Fruit fly (Drosophila melanogaster) whole organism, embryonic: ENCODE measurements around the gene CG3294.

Experiments used
- Bteb2 ChIP-seq: fragments of 200-800 bp; sonication (Bioruptor generic); optimal IDR thresholded peaks from 2 replicates; lab custom pipeline; 2016; ENCODE audit warnings: missing biosample characterization, missing genetic modification characterization
- CG11723 ChIP-seq: fragments of 200-800 bp; sonication (Bioruptor generic); optimal IDR thresholded peaks from 2 replicates; lab custom pipeline; 2017; ENCODE audit warnings: missing biosample characterization, mild to moderate bottlenecking, missing genetic modification characterization
- CG13424 ChIP-seq: fragments of 200-800 bp; sonication (Bioruptor generic); optimal IDR thresholded peaks from 2 replicates; lab custom pipeline; 2019; ENCODE audit warnings: missing biosample characterization, mild to moderate bottlenecking, missing genetic modification characterization, moderate library complexity
- CG14050 ChIP-seq: fragments of 200-800 bp; sonication (Bioruptor generic); IDR thresholded peaks from 3 replicates; pipeline ENCODE4 v1.3.6; 2022; ENCODE audit warnings: missing biosample characterization, missing genetic modification characterization
- CG1529 ChIP-seq: fragments of 200-800 bp; sonication (Bioruptor generic); optimal IDR thresholded peaks from 3 replicates; lab custom pipeline; 2018; ENCODE audit warnings: missing biosample characterization, missing genetic modification characterization
- CG15514 ChIP-seq: fragments of 200-800 bp; sonication (Bioruptor generic); optimal IDR thresholded peaks from 3 replicates; lab custom pipeline; 2017; ENCODE audit warnings: missing biosample characterization, missing genetic modification characterization, mild to moderate bottlenecking, moderate library complexity, missing genetic modification reagents
- CG17186 ChIP-seq: fragments of 200-800 bp; sonication (Bioruptor generic); optimal IDR thresholded peaks from 3 replicates; lab custom pipeline; 2017; ENCODE audit warnings: missing biosample characterization, missing genetic modification reagents, missing genetic modification characterization
- CG17568 ChIP-seq: fragments of 200-800 bp; sonication (Bioruptor generic); optimal IDR thresholded peaks from 2 replicates; lab custom pipeline; 2018; ENCODE audit warnings: missing biosample characterization, mild to moderate bottlenecking, missing genetic modification characterization, moderate library complexity
- CG2120 ChIP-seq: fragments of 200-800 bp; sonication (Bioruptor generic); optimal IDR thresholded peaks from 3 replicates; lab custom pipeline; 2016; ENCODE audit warnings: missing biosample characterization, missing genetic modification characterization
- CG2678 ChIP-seq: fragments of 200-800 bp; sonication (Bioruptor generic); optimal IDR thresholded peaks from 3 replicates; lab custom pipeline; 2019; ENCODE audit warnings: missing biosample characterization, mild to moderate bottlenecking, missing genetic modification characterization, moderate library complexity
- CG32767 ChIP-seq: fragments of 200-800 bp; sonication (Bioruptor generic); IDR thresholded peaks from 2 replicates; pipeline ENCODE4 v1.3.6; 2022; ENCODE audit warnings: missing biosample characterization, missing genetic modification characterization
- CG4820 ChIP-seq: fragments of 200-800 bp; sonication (Bioruptor generic); optimal IDR thresholded peaks from 3 replicates; lab custom pipeline; 2016; ENCODE audit warnings: missing biosample characterization, missing genetic modification characterization
- CG4854 ChIP-seq: fragments of 200-800 bp; sonication (Bioruptor generic); optimal IDR thresholded peaks from 2 replicates; lab custom pipeline; 2016; ENCODE audit warnings: missing biosample characterization, missing genetic modification characterization, inconsistent platforms
- CG7271 ChIP-seq: fragments of 200-800 bp; sonication (Bioruptor generic); optimal IDR thresholded peaks from 2 replicates; lab custom pipeline; 2018; ENCODE audit warnings: missing biosample characterization, mild to moderate bottlenecking, missing genetic modification characterization, moderate library complexity
- CG7745 ChIP-seq: fragments of 200-800 bp; sonication (Bioruptor generic); optimal IDR thresholded peaks from 2 replicates; lab custom pipeline; 2018; ENCODE audit warnings: missing biosample characterization, mild to moderate bottlenecking, missing genetic modification characterization, moderate library complexity
- CG8281 ChIP-seq: fragments of 200-800 bp; sonication (Bioruptor generic); optimal IDR thresholded peaks from 2 replicates; lab custom pipeline; 2018; ENCODE audit warnings: missing biosample characterization, mild to moderate bottlenecking, missing genetic modification characterization, moderate library complexity
- CG8388 ChIP-seq: fragments of 200-800 bp; sonication (Bioruptor generic); optimal IDR thresholded peaks from 2 replicates; lab custom pipeline; 2019; ENCODE audit warnings: missing biosample characterization, mild to moderate bottlenecking, missing genetic modification characterization, moderate library complexity
- CHES-1-like ChIP-seq: fragments of 200-800 bp; sonication (Bioruptor generic); optimal IDR thresholded peaks from 2 replicates; lab custom pipeline; 2016; ENCODE audit warnings: missing biosample characterization, missing genetic modification characterization
- D ChIP-seq, 2 experiments: fragments of 200-800 bp in 1 of 2; fragments of >200 bp in 1 of 2; sonication (Bioruptor generic) in 1 of 2; optimal IDR thresholded peaks; 2 replicates in 1 of 2; 3 replicates in 1 of 2; lab custom pipeline; 2017; ENCODE audit warnings: mild to moderate bottlenecking in 1 of 2, missing biosample characterization in 1 of 2, missing genetic modification characterization in 1 of 2, missing genetic modification reagents in 1 of 2
- Dfd ChIP-seq, 2 experiments: fragments of >200 bp; optimal IDR thresholded peaks; 2 replicates each; lab custom pipeline; 2017; ENCODE audit warnings: missing biosample characterization in 2 of 2, missing genetic modification characterization in 2 of 2
- Dp ChIP-seq: fragments of 200-800 bp; sonication (Bioruptor generic); optimal IDR thresholded peaks from 2 replicates; lab custom pipeline; 2018; ENCODE audit warnings: missing biosample characterization, mild to moderate bottlenecking, missing genetic modification characterization, moderate library complexity
- Ets65A ChIP-seq: fragments of 200-800 bp; sonication (Bioruptor generic); peaks from one replicate; lab custom pipeline; 2016; ENCODE audit warnings: missing biosample characterization, missing genetic modification characterization
- HLH3B ChIP-seq: fragments of 200-800 bp; sonication (Bioruptor generic); IDR thresholded peaks from 2 replicates; pipeline ENCODE4 v1.3.6; 2022; ENCODE audit warnings: missing biosample characterization, missing genetic modification characterization
- HLH54F ChIP-seq: fragments of 200-800 bp; sonication (Bioruptor generic); optimal IDR thresholded peaks from 3 replicates; lab custom pipeline; 2016; ENCODE audit warnings: missing biosample characterization, missing genetic modification characterization
- HmgD ChIP-seq: fragments of 200-800 bp; sonication (Bioruptor generic); optimal IDR thresholded peaks from 3 replicates; lab custom pipeline; 2016; ENCODE audit warnings: missing biosample characterization, missing genetic modification characterization
- HmgZ ChIP-seq: fragments of 200-800 bp; sonication (Bioruptor generic); optimal IDR thresholded peaks from 2 replicates; lab custom pipeline; 2018; ENCODE audit warnings: missing biosample characterization, mild to moderate bottlenecking, missing genetic modification characterization
- MTF-1 ChIP-seq: fragments of 200-800 bp; sonication (Bioruptor generic); optimal IDR thresholded peaks from 2 replicates; lab custom pipeline; 2018; ENCODE audit warnings: missing biosample characterization, mild to moderate bottlenecking, missing genetic modification characterization, borderline replicate concordance
- Mrtf ChIP-seq: fragments of 200-800 bp; sonication (Bioruptor generic); IDR thresholded peaks from 3 replicates; pipeline ENCODE4 v1.3.6; 2022; ENCODE audit warnings: missing biosample characterization, missing genetic modification characterization
- Sox100B ChIP-seq: fragments of 200-800 bp; sonication (Bioruptor generic); optimal IDR thresholded peaks from 3 replicates; lab custom pipeline; 2018; ENCODE audit warnings: missing biosample characterization, mild to moderate bottlenecking, missing genetic modification characterization
- Spps ChIP-seq: fragments of 200-800 bp; sonication (Bioruptor generic); optimal IDR thresholded peaks from 2 replicates; lab custom pipeline; 2018; ENCODE audit warnings: missing biosample characterization, mild to moderate bottlenecking, missing genetic modification characterization
- TFAM ChIP-seq: fragments of 200-800 bp; sonication (Bioruptor generic); optimal IDR thresholded peaks from 2 replicates; lab custom pipeline; 2017; ENCODE audit warnings: missing biosample characterization, missing genetic modification characterization, inconsistent platforms
- bab2 ChIP-seq: fragments of 200-800 bp; sonication (Bioruptor generic); optimal IDR thresholded peaks from 2 replicates; lab custom pipeline; 2016; ENCODE audit warnings: missing biosample characterization, missing genetic modification characterization
- btn ChIP-seq: fragments of 200-800 bp; sonication (Bioruptor generic); optimal IDR thresholded peaks from 2 replicates; lab custom pipeline; 2016; ENCODE audit warnings: missing biosample characterization, missing genetic modification characterization
- cato ChIP-seq: fragments of 200-800 bp; sonication (Bioruptor generic); optimal IDR thresholded peaks from 2 replicates; lab custom pipeline; 2016; ENCODE audit warnings: missing biosample characterization, missing genetic modification characterization, borderline replicate concordance
- insv ChIP-seq, 2 experiments: fragments of 200-800 bp; sonication (Bioruptor generic); optimal IDR thresholded peaks; 3 replicates each; lab custom pipeline; 2016 to 2018; ENCODE audit warnings: missing biosample characterization in 2 of 2, missing genetic modification characterization in 2 of 2
- lab ChIP-seq: fragments of 200-800 bp; sonication (Bioruptor generic); optimal IDR thresholded peaks from 3 replicates; lab custom pipeline; 2017; ENCODE audit warnings: missing biosample characterization, missing genetic modification characterization, mild to moderate bottlenecking, moderate library complexity, missing genetic modification reagents
- lmd ChIP-seq: fragments of 200-800 bp; sonication (Bioruptor generic); IDR thresholded peaks from 2 replicates; pipeline ENCODE4 v1.3.6; 2022; ENCODE audit warnings: missing biosample characterization, missing genetic modification characterization
- mirr ChIP-seq: fragments of 200-800 bp; sonication (Bioruptor generic); optimal IDR thresholded peaks from 3 replicates; lab custom pipeline; 2018; ENCODE audit warnings: missing biosample characterization, mild to moderate bottlenecking, missing genetic modification characterization
- nerfin-1 ChIP-seq: fragments of 200-800 bp; sonication (Bioruptor generic); optimal IDR thresholded peaks from 3 replicates; lab custom pipeline; 2019; ENCODE audit warnings: missing biosample characterization, mild to moderate bottlenecking, missing genetic modification characterization, moderate library complexity
- org-1 ChIP-seq: fragments of 200-800 bp; sonication (Bioruptor generic); optimal IDR thresholded peaks from 2 replicates; lab custom pipeline; 2017; ENCODE audit warnings: missing biosample characterization, missing genetic modification characterization
- p53 ChIP-seq: fragments of 200-800 bp; sonication (Bioruptor generic); optimal IDR thresholded peaks from 2 replicates; lab custom pipeline; 2016; ENCODE audit warnings: missing biosample characterization, missing genetic modification characterization
- pzg ChIP-seq: fragments of 200-800 bp; sonication (Bioruptor generic); optimal IDR thresholded peaks from 3 replicates; lab custom pipeline; 2018; ENCODE audit warnings: missing biosample characterization, mild to moderate bottlenecking, missing genetic modification characterization, moderate library complexity
- repo ChIP-seq: fragments of 200-800 bp; sonication (Bioruptor generic); optimal IDR thresholded peaks from 2 replicates; lab custom pipeline; 2016; ENCODE audit warnings: missing biosample characterization, missing genetic modification characterization
- sd ChIP-seq: fragments of 200-800 bp; sonication (Bioruptor generic); optimal IDR thresholded peaks from 3 replicates; lab custom pipeline; 2018; ENCODE audit warnings: missing biosample characterization, mild to moderate bottlenecking, missing genetic modification characterization, moderate library complexity
- sens ChIP-seq: fragments of 200-800 bp; sonication (Bioruptor generic); peaks from one replicate; lab custom pipeline; 2016; ENCODE audit warnings: missing biosample characterization, missing genetic modification characterization
- tll ChIP-seq, 2 experiments: fragments of 200-800 bp in 1 of 2; fragments of >200 bp in 1 of 2; sonication (Bioruptor generic) in 1 of 2; optimal IDR thresholded peaks; 2 replicates each; lab custom pipeline; 2017 to 2019; ENCODE audit warnings: missing biosample characterization in 2 of 2, missing genetic modification characterization in 2 of 2, mild to moderate bottlenecking in 1 of 2, moderate library complexity in 1 of 2
- toy ChIP-seq: fragments of 200-800 bp; sonication (Bioruptor generic); IDR thresholded peaks from 2 replicates; pipeline ENCODE4 v1.3.6; 2022; ENCODE audit warnings: missing biosample characterization, missing genetic modification characterization
- zfh2 ChIP-seq: fragments of 200-800 bp; sonication (Bioruptor generic); optimal IDR thresholded peaks from 2 replicates; lab custom pipeline; 2016; ENCODE audit warnings: missing biosample characterization, missing genetic modification characterization

The CG3294 gene

DNA sequence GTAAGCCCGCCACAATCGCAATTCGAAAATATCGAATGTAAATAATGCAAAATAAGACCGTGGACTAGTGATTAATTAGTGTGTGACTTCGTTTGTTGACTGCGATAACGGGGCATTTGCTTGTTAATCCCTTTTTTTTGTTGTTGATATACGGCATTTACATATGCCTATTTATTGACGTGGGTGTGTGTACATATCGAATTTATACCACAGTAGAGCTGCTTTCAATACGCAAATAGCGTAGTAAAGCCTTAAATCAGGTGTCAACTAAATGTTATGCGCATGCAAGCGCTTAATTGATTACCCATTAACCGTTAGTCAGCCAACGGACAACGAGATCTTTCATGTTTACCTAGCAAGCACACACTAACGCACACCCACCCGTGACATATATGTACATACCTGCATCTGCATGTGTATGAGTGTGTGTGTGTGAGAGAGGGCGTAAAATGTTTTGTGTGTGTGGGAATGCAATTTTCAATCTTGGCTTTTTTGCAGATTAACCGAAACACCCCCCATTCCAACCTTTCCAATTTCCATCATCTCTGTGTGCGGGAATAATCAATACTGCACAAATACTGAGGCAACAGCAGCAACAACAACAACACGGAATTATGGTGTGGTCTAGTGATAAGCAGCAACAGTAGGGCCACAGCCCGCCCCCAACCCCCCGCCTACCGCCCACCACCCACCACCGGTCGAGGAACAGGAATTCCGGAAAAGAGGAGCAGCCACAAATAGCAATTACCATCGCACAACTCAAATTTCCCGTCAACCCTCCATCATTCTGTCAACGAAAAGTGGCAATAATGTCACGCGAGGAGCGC is 44.4 kb downstream of the CG3294 start (continued):
- TF ChIP-seq MTF-1 (GFP tag; lab: Kevin White, UChicago) (peak; percentile 54), bab2 (GFP tag; lab: Kevin White, UChicago) (peak; percentile 43), CG4820 (GFP tag; lab: Kevin White, UChicago) (no peak), sens (peak; percentile 94), toy (GFP tag; lab: Robert Waterston, UW) (no peak), CG17568 (GFP tag; lab: Kevin White, UChicago) (peak; percentile 59), mirr (GFP tag; lab: Kevin White, UChicago) (peak; percentile 32), CG7271 (tag; lab: Kevin White, UChicago) (no peak), lab (GFP tag; lab: Kevin White, UChicago) (peak; percentile 79), btn (GFP tag; lab: Kevin White, UChicago) (peak; percentile 20), CG15514 (GFP tag; lab: Kevin White, UChicago) (peak; percentile 13), repo (GFP tag; lab: Kevin White, UChicago) (peak; percentile 40), Sox100B (GFP tag; lab: Kevin White, UChicago) (peak; percentile 76), sd (no peak), TFAM (GFP tag; lab: Kevin White, UChicago) (peak; percentile 18), CG2678 (tag; lab: Kevin White, UChicago) (peak; percentile 71), D (optimal IDR thresholded peaks at IDR 0.05; lab: Kevin White, UChicago) (no peak), D (GFP tag; optimal IDR thresholded peaks at IDR 0.05; lab: Kevin White, UChicago) (peak; percentile 49), HmgZ (tag; lab: Kevin White, UChicago) (no peak), Dp (GFP tag; lab: Kevin White, UChicago) (no peak), insv (GFP tag; optimal IDR thresholded peaks at IDR 0.05; lab: Kevin White, UChicago) (peak in 1 of 2 experiments; percentile 7), CG32767 (GFP tag; lab: Robert Waterston, UW) (no peak), CG13424 (peak; percentile 23), CG11723 (GFP tag; lab: Kevin White, UChicago) (peak; percentile 37), pzg (no peak), CG8388 (GFP tag; lab: Kevin White, UChicago) (peak; percentile 33), Spps (tag; lab: Kevin White, UChicago) (peak; percentile 5), Ets65A (GFP tag; lab: Kevin White, UChicago) (peak; percentile 87), Mrtf (no peak; the same call in 2 of the 3 replicates), CG1529 (GFP tag; lab: Kevin White, UChicago) (peak; percentile 42), lmd (GFP tag; lab: Robert Waterston, UW) (no peak), Bteb2 (no peak), CG14050 (GFP tag; lab: Robert Waterston, UW) (no peak), CG7745 (no peak), zfh2 (GFP tag; lab: Kevin White, UChicago) (no peak), CG17186 (peak; percentile 15), org-1 (GFP tag; lab: Kevin White, UChicago) (peak; percentile 29), CG4854 (GFP tag; lab: Kevin White, UChicago) (no peak), CG8281 (tag; lab: Kevin White, UChicago) (peak; percentile 64), p53 (GFP tag; lab: Kevin White, UChicago) (peak; percentile 91), HLH54F (GFP tag; lab: Kevin White, UChicago) (no peak), HmgD (GFP tag; lab: Kevin White, UChicago) (no peak), Dfd (GFP tag; optimal IDR thresholded peaks at IDR 0.05; lab: Kevin White, UChicago) (no peak), CG2120 (GFP tag; lab: Kevin White, UChicago) (no peak), nerfin-1 (tag; lab: Kevin White, UChicago) (peak; percentile 60), HLH3B (GFP tag; lab: Robert Waterston, UW) (peak; percentile 15; the same call in 1 of the 2 replicates), CHES-1-like (no peak), tll (GFP tag; optimal IDR thresholded peaks at IDR 0.05; lab: Kevin White, UChicago) (peak in 1 of 2 experiments; percentile 64), cato (no peak)
